Fruit fly (Drosophila melanogaster) whole organism: ENCODE results near the gene Ugt303B3.

Experiments used
- CG8478 ChIP-seq: fragments of >200 bp; optimal IDR thresholded peaks from 2 replicates; lab custom pipeline; 2018; ENCODE audit warnings: inconsistent platforms
- EcR ChIP-seq, 2 experiments: fragments of >200 bp; optimal IDR thresholded peaks; 2 replicates each; lab custom pipeline; 2017; ENCODE audit warnings: missing biosample characterization in 2 of 2, missing genetic modification characterization in 2 of 2, missing genetic modification reagents in 2 of 2
- pan ChIP-seq: fragments of >200 bp; optimal IDR thresholded peaks from 2 replicates; lab custom pipeline; 2017
- psq ChIP-seq: fragments of >200 bp; optimal IDR thresholded peaks from 2 replicates; lab custom pipeline; 2017
- usp ChIP-seq: fragments of >200 bp; optimal IDR thresholded peaks from 2 replicates; lab custom pipeline; 2017; ENCODE audit warnings: missing biosample characterization, missing genetic modification characterization, mixed read lengths

DNA sequence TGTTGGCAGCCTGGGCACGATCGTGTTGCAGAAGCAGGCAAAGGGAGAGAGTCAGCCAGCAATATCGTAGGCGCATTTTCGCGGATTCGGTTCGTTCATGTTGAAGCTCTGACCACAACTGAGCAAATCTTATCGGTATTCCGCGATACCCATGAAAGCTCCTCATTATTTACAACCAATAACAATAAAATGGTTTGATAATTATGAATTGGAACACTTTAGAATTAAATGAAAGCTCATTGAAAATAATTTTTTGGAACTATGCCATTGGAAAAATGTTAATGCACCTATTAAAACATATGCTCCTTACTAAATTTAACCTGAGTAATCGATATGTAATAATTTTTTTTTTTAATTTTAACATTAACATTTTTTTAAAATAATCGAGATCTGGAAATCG, 2.0 kb upstream of the Ugt303B3 start, which contains the start of gene Ugt303B1:
- TF ChIP-seq usp (no peak), psq (no peak), CG8478 (lab: Kevin White, UChicago) (no peak), EcR (GFP tag; optimal IDR thresholded peaks at IDR 0.05; lab: Kevin White, UChicago) (no peak), pan (lab: Kevin White, UChicago) (no peak)
